Fruit fly (Drosophila melanogaster): ENCODE data around the gene CG31674.

Gene CG31674

DNA sequence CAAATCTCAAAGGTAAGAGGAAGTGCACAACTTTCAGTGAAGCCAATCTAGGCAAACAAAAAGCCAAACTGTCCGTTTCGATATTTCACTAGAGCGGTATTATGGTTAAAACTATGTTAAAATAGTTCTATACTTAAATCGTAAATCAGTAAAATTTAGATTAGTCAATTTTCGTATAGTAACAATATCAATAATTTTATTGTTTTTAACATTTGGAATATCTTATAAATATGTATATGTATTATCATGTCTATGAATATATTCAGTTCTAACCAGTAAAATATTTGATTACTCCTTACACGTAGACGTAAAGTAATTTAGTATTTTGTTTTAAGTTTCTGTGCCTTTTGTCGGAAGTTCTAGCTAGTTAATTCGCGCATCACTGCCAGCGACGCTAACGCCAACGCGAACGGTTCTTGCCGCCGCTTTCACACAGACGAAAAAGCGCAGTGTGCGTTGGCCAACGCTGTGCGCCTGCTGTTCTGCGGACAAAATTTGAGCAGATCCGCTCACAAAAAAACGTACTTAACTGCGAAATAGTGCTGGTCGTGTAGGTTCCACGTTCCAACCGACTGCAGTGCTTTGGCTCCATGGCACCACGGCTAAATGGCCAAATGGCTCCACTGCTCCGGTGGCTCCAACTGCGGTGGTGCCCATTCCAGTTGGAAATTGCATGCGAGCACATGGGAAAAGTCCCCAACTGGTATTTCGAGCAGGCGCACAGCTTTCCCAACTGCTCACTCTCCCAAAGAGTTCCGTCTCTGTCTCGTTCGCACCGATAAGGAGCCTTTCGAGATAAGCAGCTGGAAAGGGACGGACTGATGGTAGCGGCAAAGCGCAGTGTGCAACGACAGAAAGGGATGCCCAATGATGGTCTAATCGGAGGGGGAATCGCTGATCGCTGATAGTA lies 7.6 kb upstream of the CG31674 start (continued):
- TF ChIP-seq CG2116 (GFP tag; optimal IDR thresholded peaks at IDR 0.05) (no peak), CG17912 (GFP tag; optimal IDR thresholded peaks at IDR 0.05) (peak; percentile 41), dan (GFP tag; IDR thresholded peaks at IDR 0.05) (no peak), NFAT (GFP tag; IDR thresholded peaks at IDR 0.05) (peak; percentile 43; the same call in 1 of the 2 replicates), eve (GFP tag; optimal IDR thresholded peaks at IDR 0.05) (peak in 1 of 2 experiments; percentile 1), CG3847 (GFP tag; IDR thresholded peaks at IDR 0.05) (no peak), nmo (GFP tag; optimal IDR thresholded peaks at IDR 0.05) (peak; percentile 20), Gsc (GFP tag; IDR thresholded peaks at IDR 0.05) (no peak), Stat92E (GFP tag; optimal IDR thresholded peaks at IDR 0.05) (peak in 1 of 3 experiments; percentile 73), danr (GFP tag; IDR thresholded peaks at IDR 0.05) (no peak), ssp (GFP tag; IDR thresholded peaks at IDR 0.05) (peak; percentile 29; the same call in 1 of the 2 replicates), kni (GFP tag; optimal IDR thresholded peaks at IDR 0.05) (peak; percentile 91), ci (GFP tag; IDR thresholded peaks at IDR 0.05) (peak; percentile 76), crp (GFP tag; optimal IDR thresholded peaks at IDR 0.05) (no peak), CG9817 (tag; optimal IDR thresholded peaks at IDR 0.05) (no peak), CG1024 (GFP tag; IDR thresholded peaks at IDR 0.05) (0 out of 2 replicates have a peak, but pooled peaks have one; percentile 13), CG8478 (optimal IDR thresholded peaks at IDR 0.05) (peak; percentile 93), CG31365 (tag; optimal IDR thresholded peaks at IDR 0.05) (peak; percentile 45), oc (tag; optimal IDR thresholded peaks at IDR 0.05) (peak; percentile 54), CG5245 (GFP tag; optimal IDR thresholded peaks at IDR 0.05) (no peak), CG31441 (GFP tag; IDR thresholded peaks at IDR 0.05) (peak; percentile 59; the same call in 1 of the 2 replicates), CG11504 (tag; optimal IDR thresholded peaks at IDR 0.05) (peak; percentile 50), CG32767 (GFP tag; IDR thresholded peaks at IDR 0.05) (no peak), Myb (GFP tag; optimal IDR thresholded peaks at IDR 0.05) (no peak), disco-r (GFP tag; optimal IDR thresholded peaks at IDR 0.05) (no peak), Dbx (GFP tag; IDR thresholded peaks at IDR 0.05) (peak; percentile 44; the same call in 1 of the 3 replicates), dysf (GFP tag; IDR thresholded peaks at IDR 0.05) (no peak), eyg (GFP tag; optimal IDR thresholded peaks at IDR 0.05) (no peak), HmgD (GFP tag; optimal IDR thresholded peaks at IDR 0.05) (peak; percentile 81), esg (GFP tag; conservative IDR thresholded peaks at IDR 0.05) (no peak), Lpt (GFP tag; optimal IDR thresholded peaks at IDR 0.05) (no peak), CG12942 (GFP tag; optimal IDR thresholded peaks at IDR 0.05) (peak; percentile 16), CG10267 (tag; optimal IDR thresholded peaks at IDR 0.05) (peak; percentile 4), Ptx1 (GFP tag; IDR thresholded peaks at IDR 0.05) (no peak), Dad (GFP tag; optimal IDR thresholded peaks at IDR 0.05) (peak; percentile 16), luna (GFP tag; optimal IDR thresholded peaks at IDR 0.05) (no peak), CG6813 (GFP tag; optimal IDR thresholded peaks at IDR 0.05) (peak; percentile 29), insv (GFP tag; optimal IDR thresholded peaks at IDR 0.05) (peak in 1 of 2 experiments; percentile 90), CG8388 (GFP tag; optimal IDR thresholded peaks at IDR 0.05) (no peak), CG1602 (GFP tag; optimal IDR thresholded peaks at IDR 0.05) (no peak), CkIIα-i1 (GFP tag; IDR thresholded peaks at IDR 0.05) (no peak), tup (GFP tag; optimal IDR thresholded peaks at IDR 0.05) (no peak), CG10462 (GFP tag; optimal IDR thresholded peaks at IDR 0.05) (peak; percentile 4), CG18262 (tag; optimal IDR thresholded peaks at IDR 0.05) (peak; percentile 46), CG4328 (GFP tag; optimal IDR thresholded peaks at IDR 0.05) (peak; percentile 11), br (optimal IDR thresholded peaks at IDR 0.05) (no peak), Ssrp (tag; optimal IDR thresholded peaks at IDR 0.05) (peak; percentile 41), CG3838 (GFP tag; optimal IDR thresholded peaks at IDR 0.05) (no peak), hbn (GFP tag; IDR thresholded peaks at IDR 0.05; ENCODE audit: partially characterized antibody) (peak; percentile 36; the same call in 1 of the 2 replicates)

Measured in whole organism, embryonic.